Worm (Caenorhabditis elegans) whole organism, mixed stage, embryonic: Measurements from ENCODE around the gene hsd-2.

ENCODE experiments used
- M03D4.4 ChIP-seq: sonication (generic microtip); optimal IDR thresholded peaks from 2 replicates; lab custom pipeline; 2017; ENCODE audit warnings: mild to moderate bottlenecking, missing genetic modification characterization, missing compliant biosample characterization
- bed-3 ChIP-seq: fragments of 200-800 bp; sonication (Bioruptor generic); optimal IDR thresholded peaks from 3 replicates; lab custom pipeline; 2018; ENCODE audit warnings: mild to moderate bottlenecking, missing genetic modification characterization, moderate library complexity, missing compliant biosample characterization
- blmp-1 ChIP-seq: fragments of 150-350 bp; optimal IDR thresholded peaks from 2 replicates; lab custom pipeline; 2014; ENCODE audit warnings: missing biosample characterization, missing genetic modification characterization
- ceh-43 ChIP-seq: fragments of 200-800 bp; sonication (Bioruptor generic); optimal IDR thresholded peaks from 2 replicates; lab custom pipeline; 2018; ENCODE audit warnings: mild to moderate bottlenecking, missing genetic modification characterization, moderate library complexity, missing compliant biosample characterization
- ceh-83 ChIP-seq: fragments of 200-800 bp; sonication (Bioruptor generic); optimal IDR thresholded peaks from 2 replicates; lab custom pipeline; 2018; ENCODE audit warnings: mild to moderate bottlenecking, missing genetic modification characterization, missing compliant biosample characterization
- ces-1 ChIP-seq: fragments of 150-350 bp; optimal IDR thresholded peaks from 2 replicates; lab custom pipeline; 2014; ENCODE audit warnings: missing biosample characterization, missing genetic modification reagents, missing genetic modification characterization
- elt-1 ChIP-seq: sonication (generic microtip); optimal IDR thresholded peaks from 2 replicates; lab custom pipeline; 2017; ENCODE audit warnings: missing genetic modification characterization, mild to moderate bottlenecking, missing compliant biosample characterization, antibody characterized with exemption, moderate library complexity, borderline replicate concordance; ENCODE audit not compliant: insufficient read depth
- elt-3 ChIP-seq: fragments of 150-350 bp; optimal IDR thresholded peaks from 2 replicates; lab custom pipeline; 2014; ENCODE audit warnings: missing biosample characterization, missing genetic modification characterization
- flh-1 ChIP-seq: fragments of 200-800 bp; sonication (Bioruptor generic); optimal IDR thresholded peaks from 2 replicates; lab custom pipeline; 2018; ENCODE audit warnings: mild to moderate bottlenecking, missing genetic modification characterization, moderate library complexity, missing compliant biosample characterization
- hlh-1 ChIP-seq: fragments of 150-350 bp; optimal IDR thresholded peaks from 2 replicates; lab custom pipeline; 2014; ENCODE audit warnings: missing biosample characterization, missing genetic modification reagents, missing genetic modification characterization
- lin-32 ChIP-seq: fragments of 200-800 bp; sonication (Bioruptor generic); optimal IDR thresholded peaks from 2 replicates; lab custom pipeline; 2018; ENCODE audit warnings: mild to moderate bottlenecking, missing genetic modification characterization, missing compliant biosample characterization
- mep-1 ChIP-seq: fragments of 150-350 bp; optimal IDR thresholded peaks from 2 replicates; lab custom pipeline; 2017; ENCODE audit warnings: missing biosample characterization, missing genetic modification reagents, missing genetic modification characterization, inconsistent platforms
- mls-2 ChIP-seq: sonication (generic microtip); optimal IDR thresholded peaks from 2 replicates; lab custom pipeline; 2016; ENCODE audit warnings: mild to moderate bottlenecking, missing genetic modification characterization, moderate library complexity, missing compliant biosample characterization
- nhr-12 ChIP-seq: fragments of 150-350 bp; optimal IDR thresholded peaks from 2 replicates; lab custom pipeline; 2014; ENCODE audit warnings: missing biosample characterization, missing genetic modification characterization
- nhr-28 ChIP-seq: fragments of 150-350 bp; optimal IDR thresholded peaks from 2 replicates; lab custom pipeline; 2014; ENCODE audit warnings: missing biosample characterization, missing genetic modification characterization
- sem-2 ChIP-seq: fragments of 200-800 bp; sonication (Bioruptor generic); optimal IDR thresholded peaks from 2 replicates; lab custom pipeline; 2018; ENCODE audit warnings: mild to moderate bottlenecking, missing genetic modification characterization, missing compliant biosample characterization
- sptf-1 ChIP-seq: sonication (generic microtip); optimal IDR thresholded peaks from 2 replicates; lab custom pipeline; 2017; ENCODE audit warnings: mild to moderate bottlenecking, missing genetic modification characterization, moderate library complexity, missing compliant biosample characterization
- tbx-8 ChIP-seq: fragments of 200-800 bp; sonication (Bioruptor generic); optimal IDR thresholded peaks from 2 replicates; lab custom pipeline; 2018; ENCODE audit warnings: mild to moderate bottlenecking, missing genetic modification characterization, moderate library complexity, missing compliant biosample characterization
- unc-120 ChIP-seq: sonication (generic microtip); optimal IDR thresholded peaks from 2 replicates; lab custom pipeline; 2017; ENCODE audit warnings: missing genetic modification characterization, missing compliant biosample characterization; ENCODE audit not compliant: poor library complexity, severe bottlenecking
- unc-62 ChIP-seq: fragments of 150-350 bp; optimal IDR thresholded peaks from 2 replicates; lab custom pipeline; 2014; ENCODE audit warnings: missing biosample characterization, missing genetic modification reagents, missing genetic modification characterization
- zip-8 ChIP-seq: fragments of 150-350 bp; optimal IDR thresholded peaks from 2 replicates; lab custom pipeline; 2014; ENCODE audit warnings: missing biosample characterization, missing genetic modification characterization
- ztf-11 ChIP-seq: fragments of 150-350 bp; optimal IDR thresholded peaks from 2 replicates; lab custom pipeline; 2014; ENCODE audit warnings: missing biosample characterization, missing genetic modification characterization

Gene hsd-2

ce11 chrX:5038812-5039211 lies 33.8 kb downstream of the hsd-2 start:
- no peak for TF ChIP-seq ceh-83 (GFP tag; lab: Kevin White, UChicago)
- no peak for TF ChIP-seq mls-2 (tag; lab: Kevin White, UChicago)
- no peak for TF ChIP-seq lin-32 (GFP tag; lab: Kevin White, UChicago)
- TF ChIP-seq hlh-1 (tag; lab: Kevin White, UChicago) = peak; percentile 88
- no peak for TF ChIP-seq ztf-11
- TF ChIP-seq nhr-12 (tag; lab: Kevin White, UChicago) = no peak
- no peak for TF ChIP-seq tbx-8 (GFP tag; lab: Kevin White, UChicago)
- TF ChIP-seq unc-62 (GFP tag; lab: Kevin White, UChicago) = peak; percentile 87
- no peak for TF ChIP-seq mep-1 (tag; lab: Kevin White, UChicago)
- TF ChIP-seq nhr-28 = no peak
- TF ChIP-seq, all 35 proteins: peak for 2

ce11 chrX:5040038-5040437 lies 35.0 kb downstream of the hsd-2 start:
- TF ChIP-seq tbx-8 (GFP tag; lab: Kevin White, UChicago) = no peak
- TF ChIP-seq elt-1 (tag; lab: Kevin White, UChicago) = no peak
- no peak for TF ChIP-seq ceh-43 (GFP tag; lab: Kevin White, UChicago)
- TF ChIP-seq mls-2 (tag; lab: Kevin White, UChicago) = no peak
- TF ChIP-seq nhr-12 (tag; lab: Kevin White, UChicago) = no peak
- TF ChIP-seq mep-1 (tag; lab: Kevin White, UChicago) = no peak
- TF ChIP-seq unc-120 (tag; lab: Kevin White, UChicago) = no peak
- no peak for TF ChIP-seq flh-1
- TF ChIP-seq ztf-11 = no peak
- TF ChIP-seq ces-1 (GFP tag; lab: Kevin White, UChicago) = no peak

- TF ChIP-seq tbx-8 (GFP tag; lab: Kevin White, UChicago) (no peak), blmp-1 (tag; lab: Kevin White, UChicago) (no peak), elt-3 (tag; lab: Kevin White, UChicago) (no peak), zip-8 (tag; lab: Kevin White, UChicago) (no peak)
Observed at ce11 chrX:5043887-5044286, 38.8 kb downstream of the hsd-2 start, which contains the start of gene Y64H9A.2. Y64H9A.2 (plus strand) TSS chrX:5043976.

ce11 chrX:5056199-5056598 lies 51.2 kb downstream of the hsd-2 start:
- peak; percentile 64 for TF ChIP-seq ceh-43 (GFP tag; lab: Kevin White, UChicago)
- TF ChIP-seq M03D4.4 (tag; lab: Kevin White, UChicago) = peak; percentile 78
- TF ChIP-seq sem-2 (GFP tag; lab: Kevin White, UChicago) = peak; percentile 31
- TF ChIP-seq sptf-1 (tag; lab: Kevin White, UChicago) = peak; percentile 89
- TF ChIP-seq mls-2 (tag; lab: Kevin White, UChicago) = peak; percentile 90
- TF ChIP-seq ceh-83 (GFP tag; lab: Kevin White, UChicago) = peak; percentile 80
- TF ChIP-seq tbx-8 (GFP tag; lab: Kevin White, UChicago) = peak; percentile 81
- TF ChIP-seq lin-32 (GFP tag; lab: Kevin White, UChicago) = peak; percentile 73
- TF ChIP-seq flh-1 = peak; percentile 26
- peak; percentile 68 for TF ChIP-seq bed-3
